Worm (Caenorhabditis elegans) whole organism, mixed stage, embryonic: Measurements from ENCODE around the gene cyp-43A1.

Experiments
- M03D4.4 ChIP-seq: sonication (generic microtip); optimal IDR thresholded peaks from 2 replicates; lab custom pipeline; 2017; ENCODE audit warnings: mild to moderate bottlenecking, missing genetic modification characterization, missing compliant biosample characterization
- bed-3 ChIP-seq: fragments of 200-800 bp; sonication (Bioruptor generic); optimal IDR thresholded peaks from 3 replicates; lab custom pipeline; 2018; ENCODE audit warnings: mild to moderate bottlenecking, missing genetic modification characterization, moderate library complexity, missing compliant biosample characterization
- blmp-1 ChIP-seq: fragments of 150-350 bp; optimal IDR thresholded peaks from 2 replicates; lab custom pipeline; 2014; ENCODE audit warnings: missing biosample characterization, missing genetic modification characterization
- ceh-39 ChIP-seq: fragments of 150-350 bp; optimal IDR thresholded peaks from 2 replicates; lab custom pipeline; 2014; ENCODE audit warnings: missing biosample characterization, missing genetic modification characterization
- ceh-43 ChIP-seq: fragments of 200-800 bp; sonication (Bioruptor generic); optimal IDR thresholded peaks from 2 replicates; lab custom pipeline; 2018; ENCODE audit warnings: mild to moderate bottlenecking, missing genetic modification characterization, moderate library complexity, missing compliant biosample characterization
- ceh-83 ChIP-seq: fragments of 200-800 bp; sonication (Bioruptor generic); optimal IDR thresholded peaks from 2 replicates; lab custom pipeline; 2018; ENCODE audit warnings: mild to moderate bottlenecking, missing genetic modification characterization, missing compliant biosample characterization
- ces-1 ChIP-seq: fragments of 150-350 bp; optimal IDR thresholded peaks from 2 replicates; lab custom pipeline; 2014; ENCODE audit warnings: missing biosample characterization, missing genetic modification reagents, missing genetic modification characterization
- cnd-1 ChIP-seq: fragments of 200-800 bp; sonication (Bioruptor generic); optimal IDR thresholded peaks from 2 replicates; lab custom pipeline; 2018; ENCODE audit warnings: mild to moderate bottlenecking, missing genetic modification characterization, missing compliant biosample characterization
- drap-1 ChIP-seq: fragments of 200-800 bp; sonication (Bioruptor generic); optimal IDR thresholded peaks from 3 replicates; lab custom pipeline; 2018; ENCODE audit warnings: mild to moderate bottlenecking, missing genetic modification characterization, missing compliant biosample characterization
- elt-1 ChIP-seq: sonication (generic microtip); optimal IDR thresholded peaks from 2 replicates; lab custom pipeline; 2017; ENCODE audit warnings: missing genetic modification characterization, mild to moderate bottlenecking, missing compliant biosample characterization, antibody characterized with exemption, moderate library complexity, borderline replicate concordance; ENCODE audit not compliant: insufficient read depth
- elt-3 ChIP-seq: fragments of 150-350 bp; optimal IDR thresholded peaks from 2 replicates; lab custom pipeline; 2014; ENCODE audit warnings: missing biosample characterization, missing genetic modification characterization
- flh-1 ChIP-seq: fragments of 200-800 bp; sonication (Bioruptor generic); optimal IDR thresholded peaks from 2 replicates; lab custom pipeline; 2018; ENCODE audit warnings: mild to moderate bottlenecking, missing genetic modification characterization, moderate library complexity, missing compliant biosample characterization
- ham-2 ChIP-seq: fragments of 200-800 bp; sonication (Bioruptor generic); optimal IDR thresholded peaks from 2 replicates; lab custom pipeline; 2018; ENCODE audit warnings: mild to moderate bottlenecking, missing genetic modification characterization, missing compliant biosample characterization
- hlh-1 ChIP-seq: fragments of 150-350 bp; optimal IDR thresholded peaks from 2 replicates; lab custom pipeline; 2014; ENCODE audit warnings: missing biosample characterization, missing genetic modification reagents, missing genetic modification characterization
- lin-13 ChIP-seq: fragments of 150-350 bp; optimal IDR thresholded peaks from 2 replicates; lab custom pipeline; 2014; ENCODE audit warnings: missing biosample characterization, missing genetic modification characterization
- lin-32 ChIP-seq: fragments of 200-800 bp; sonication (Bioruptor generic); optimal IDR thresholded peaks from 2 replicates; lab custom pipeline; 2018; ENCODE audit warnings: mild to moderate bottlenecking, missing genetic modification characterization, missing compliant biosample characterization
- lsy-2 ChIP-seq: fragments of 150-350 bp; optimal IDR thresholded peaks from 2 replicates; lab custom pipeline; 2014; ENCODE audit warnings: missing biosample characterization, missing genetic modification characterization
- mab-5 ChIP-seq: fragments of 150-350 bp; optimal IDR thresholded peaks from 2 replicates; lab custom pipeline; 2014; ENCODE audit warnings: missing biosample characterization, missing genetic modification characterization
- mep-1 ChIP-seq: fragments of 150-350 bp; optimal IDR thresholded peaks from 2 replicates; lab custom pipeline; 2017; ENCODE audit warnings: missing biosample characterization, missing genetic modification reagents, missing genetic modification characterization, inconsistent platforms
- mls-2 ChIP-seq: sonication (generic microtip); optimal IDR thresholded peaks from 2 replicates; lab custom pipeline; 2016; ENCODE audit warnings: mild to moderate bottlenecking, missing genetic modification characterization, moderate library complexity, missing compliant biosample characterization
- nhr-12 ChIP-seq: fragments of 150-350 bp; optimal IDR thresholded peaks from 2 replicates; lab custom pipeline; 2014; ENCODE audit warnings: missing biosample characterization, missing genetic modification characterization
- nhr-2 ChIP-seq: fragments of 150-350 bp; optimal IDR thresholded peaks from 2 replicates; lab custom pipeline; 2014; ENCODE audit warnings: missing biosample characterization, missing genetic modification characterization
- nhr-237 ChIP-seq: fragments of 150-350 bp; optimal IDR thresholded peaks from 2 replicates; lab custom pipeline; 2014; ENCODE audit warnings: missing biosample characterization, missing genetic modification characterization
- nhr-28 ChIP-seq: fragments of 150-350 bp; optimal IDR thresholded peaks from 2 replicates; lab custom pipeline; 2014; ENCODE audit warnings: missing biosample characterization, missing genetic modification characterization
- nhr-76 ChIP-seq: sonication (generic microtip); optimal IDR thresholded peaks from 2 replicates; lab custom pipeline; 2017; ENCODE audit warnings: missing biosample characterization, missing genetic modification characterization
- pha-4 ChIP-seq: fragments of 150-350 bp; optimal IDR thresholded peaks from 2 replicates; lab custom pipeline; 2018; ENCODE audit warnings: missing biosample characterization, missing genetic modification reagents, missing genetic modification characterization
- sem-2 ChIP-seq: fragments of 200-800 bp; sonication (Bioruptor generic); optimal IDR thresholded peaks from 2 replicates; lab custom pipeline; 2018; ENCODE audit warnings: mild to moderate bottlenecking, missing genetic modification characterization, missing compliant biosample characterization
- snpc-4 ChIP-seq: fragments of 150-350 bp; optimal IDR thresholded peaks from 2 replicates; lab custom pipeline; 2014; ENCODE audit warnings: missing biosample characterization, missing genetic modification characterization
- sptf-1 ChIP-seq: sonication (generic microtip); optimal IDR thresholded peaks from 2 replicates; lab custom pipeline; 2017; ENCODE audit warnings: mild to moderate bottlenecking, missing genetic modification characterization, moderate library complexity, missing compliant biosample characterization
- tbx-8 ChIP-seq: fragments of 200-800 bp; sonication (Bioruptor generic); optimal IDR thresholded peaks from 2 replicates; lab custom pipeline; 2018; ENCODE audit warnings: mild to moderate bottlenecking, missing genetic modification characterization, moderate library complexity, missing compliant biosample characterization
- unc-120 ChIP-seq: sonication (generic microtip); optimal IDR thresholded peaks from 2 replicates; lab custom pipeline; 2017; ENCODE audit warnings: missing genetic modification characterization, missing compliant biosample characterization; ENCODE audit not compliant: poor library complexity, severe bottlenecking
- unc-39 ChIP-seq: fragments of 150-350 bp; optimal IDR thresholded peaks from 2 replicates; lab custom pipeline; 2014; ENCODE audit warnings: missing biosample characterization, missing genetic modification characterization
- unc-62 ChIP-seq: fragments of 150-350 bp; optimal IDR thresholded peaks from 2 replicates; lab custom pipeline; 2014; ENCODE audit warnings: missing biosample characterization, missing genetic modification reagents, missing genetic modification characterization
- zip-8 ChIP-seq: fragments of 150-350 bp; optimal IDR thresholded peaks from 2 replicates; lab custom pipeline; 2014; ENCODE audit warnings: missing biosample characterization, missing genetic modification characterization
- ztf-11 ChIP-seq: fragments of 150-350 bp; optimal IDR thresholded peaks from 2 replicates; lab custom pipeline; 2014; ENCODE audit warnings: missing biosample characterization, missing genetic modification characterization

Gene cyp-43A1

DNA sequence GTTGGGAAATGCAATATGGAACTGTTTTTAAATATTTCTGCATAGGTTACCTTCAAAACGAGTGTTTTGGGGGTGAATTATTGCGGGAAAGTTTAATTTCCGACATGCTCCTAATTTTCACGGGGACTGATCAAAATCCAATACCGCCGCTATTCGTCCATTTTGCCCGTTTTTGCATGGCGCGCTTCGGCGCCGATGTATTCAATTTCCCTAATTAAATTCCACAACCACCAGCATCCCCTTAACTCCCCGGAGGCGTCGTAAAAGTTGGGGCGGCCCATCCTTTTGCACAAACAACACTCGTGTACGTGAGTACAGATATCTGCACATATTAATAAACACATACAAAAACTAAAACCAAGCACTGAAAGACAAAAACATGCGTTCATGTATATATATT is 10.2 kb downstream of the cyp-43A1 start:
- TF ChIP-seq ces-1 (GFP tag; lab: Kevin White, UChicago), result peak; percentile 91
- no peak for TF ChIP-seq ceh-39 (tag; lab: Kevin White, UChicago)

DNA sequence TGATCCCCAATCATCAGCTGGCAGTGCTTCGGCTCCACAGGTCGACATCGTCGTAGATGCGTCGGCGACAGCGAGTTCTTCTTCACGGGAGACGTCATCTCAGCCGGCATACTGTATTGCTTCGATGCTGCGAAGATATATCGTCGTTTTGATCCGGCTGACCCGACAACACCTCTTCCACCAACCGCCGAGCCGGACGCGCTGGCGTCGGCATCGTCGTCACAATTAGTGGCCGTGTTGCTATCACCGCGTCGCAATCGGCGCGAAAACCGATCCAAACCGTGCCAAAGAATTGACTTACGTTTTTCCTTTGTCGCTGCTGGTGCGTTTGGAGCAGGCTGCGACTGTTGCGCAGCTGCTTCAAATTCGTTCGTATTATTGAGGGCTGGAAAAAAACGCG is 11.8 kb downstream of the cyp-43A1 start:
- no peak for TF ChIP-seq bed-3 (GFP tag; lab: Kevin White, UChicago)
- TF ChIP-seq snpc-4 (tag; lab: Kevin White, UChicago), result no peak
- TF ChIP-seq flh-1, result no peak
- TF ChIP-seq ceh-83 (GFP tag; lab: Kevin White, UChicago), result no peak
- no peak for TF ChIP-seq pha-4
- no peak for TF ChIP-seq sptf-1 (tag; lab: Kevin White, UChicago)
- TF ChIP-seq tbx-8, result no peak
- no peak for TF ChIP-seq unc-120 (tag; lab: Kevin White, UChicago)
- TF ChIP-seq ceh-39 (tag; lab: Kevin White, UChicago), result no peak
- no peak for TF ChIP-seq mls-2 (tag; lab: Kevin White, UChicago)
- TF ChIP-seq ztf-11 (tag; lab: Kevin White, UChicago), result no peak
- TF ChIP-seq elt-1, result no peak
- no peak for TF ChIP-seq lin-13
- TF ChIP-seq ces-1 (GFP tag; lab: Kevin White, UChicago), result no peak
- TF ChIP-seq elt-3, result no peak
- TF ChIP-seq nhr-28 (tag; lab: Kevin White, UChicago), result no peak
- TF ChIP-seq mab-5, result no peak
- TF ChIP-seq nhr-237 (tag; lab: Kevin White, UChicago), result no peak

- no peak for TF ChIP-seq zip-8 (tag; lab: Kevin White, UChicago)
- TF ChIP-seq bed-3 (GFP tag; lab: Kevin White, UChicago), result no peak
- TF ChIP-seq cnd-1, result no peak
- no peak for TF ChIP-seq ztf-11 (tag; lab: Kevin White, UChicago)
- peak; percentile 74 for TF ChIP-seq mls-2 (tag; lab: Kevin White, UChicago)
- no peak for TF ChIP-seq blmp-1 (tag; lab: Kevin White, UChicago)
- peak; percentile 19 for TF ChIP-seq mep-1 (tag; lab: Kevin White, UChicago)
- TF ChIP-seq elt-3, result no peak
- TF ChIP-seq nhr-28 (tag; lab: Kevin White, UChicago), result no peak
- TF ChIP-seq snpc-4 (tag; lab: Kevin White, UChicago), result no peak
- no peak for TF ChIP-seq lin-32
- TF ChIP-seq elt-1, result no peak
- peak; percentile 30 for TF ChIP-seq M03D4.4
- TF ChIP-seq unc-62, result peak; percentile 6
- TF ChIP-seq pha-4, result no peak
- peak; percentile 16 for TF ChIP-seq ceh-43 (GFP tag; lab: Kevin White, UChicago)
- peak; percentile 24 for TF ChIP-seq lin-13
- no peak for TF ChIP-seq mab-5
- TF ChIP-seq ham-2 (GFP tag; lab: Kevin White, UChicago), result no peak
- no peak for TF ChIP-seq tbx-8
- no peak for TF ChIP-seq nhr-76 (tag; lab: Kevin White, UChicago)
- TF ChIP-seq ces-1 (GFP tag; lab: Kevin White, UChicago), result peak; percentile 62
- TF ChIP-seq nhr-12 (tag; lab: Kevin White, UChicago), result no peak
- no peak for TF ChIP-seq hlh-1 (tag; lab: Kevin White, UChicago)
- no peak for TF ChIP-seq unc-39 (tag; lab: Kevin White, UChicago)
- no peak for TF ChIP-seq flh-1
- no peak for TF ChIP-seq ceh-39 (tag; lab: Kevin White, UChicago)
- TF ChIP-seq sem-2, result no peak
- TF ChIP-seq lsy-2 (tag; lab: Kevin White, UChicago), result no peak
- no peak for TF ChIP-seq nhr-237 (tag; lab: Kevin White, UChicago)
- peak; percentile 35 for TF ChIP-seq sptf-1 (tag; lab: Kevin White, UChicago)
- peak; percentile 19 for TF ChIP-seq drap-1
- no peak for TF ChIP-seq unc-120 (tag; lab: Kevin White, UChicago)
- TF ChIP-seq nhr-2 (tag; lab: Kevin White, UChicago), result no peak
- peak; percentile 65 for TF ChIP-seq ceh-83 (GFP tag; lab: Kevin White, UChicago)
Observed at ce11 chrX:5728956-5729467, 14.7 kb downstream of the cyp-43A1 start.
